Fruit fly (Drosophila melanogaster) ovary, adult (tissue): ENCODE measurements around the gene Gr61a.

Experiments used
- CG17801 ChIP-seq: fragments of 200-800 bp; optimal IDR thresholded peaks from 2 replicates; lab custom pipeline; 2019; ENCODE audit warnings: missing biosample characterization, mild to moderate bottlenecking, missing genetic modification characterization, moderate library complexity; ENCODE audit not compliant: partially characterized antibody

Gene Gr61a

DNA sequence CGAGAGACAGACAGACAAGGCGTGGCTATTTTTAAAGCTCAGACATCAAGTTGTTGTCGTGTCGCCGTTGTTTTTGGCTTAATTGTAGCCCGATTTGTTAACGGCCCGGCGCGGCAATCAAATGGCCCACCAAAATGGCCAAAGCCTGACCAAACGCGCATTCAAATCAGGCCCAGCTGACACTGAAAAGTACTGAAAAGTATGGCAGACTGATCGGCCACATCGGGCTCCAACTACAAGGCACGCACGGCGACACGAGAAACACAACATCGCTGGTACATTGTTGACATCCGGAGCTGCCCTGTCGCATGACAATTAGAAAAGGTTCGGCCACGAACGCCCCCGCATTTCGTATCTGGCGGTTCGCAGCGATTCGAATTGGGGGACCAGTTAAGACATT is 29.4 kb upstream of the Gr61a start:
- no peak for TF ChIP-seq CG17801 (GFP tag; lab: Kevin White, UChicago)

DNA sequence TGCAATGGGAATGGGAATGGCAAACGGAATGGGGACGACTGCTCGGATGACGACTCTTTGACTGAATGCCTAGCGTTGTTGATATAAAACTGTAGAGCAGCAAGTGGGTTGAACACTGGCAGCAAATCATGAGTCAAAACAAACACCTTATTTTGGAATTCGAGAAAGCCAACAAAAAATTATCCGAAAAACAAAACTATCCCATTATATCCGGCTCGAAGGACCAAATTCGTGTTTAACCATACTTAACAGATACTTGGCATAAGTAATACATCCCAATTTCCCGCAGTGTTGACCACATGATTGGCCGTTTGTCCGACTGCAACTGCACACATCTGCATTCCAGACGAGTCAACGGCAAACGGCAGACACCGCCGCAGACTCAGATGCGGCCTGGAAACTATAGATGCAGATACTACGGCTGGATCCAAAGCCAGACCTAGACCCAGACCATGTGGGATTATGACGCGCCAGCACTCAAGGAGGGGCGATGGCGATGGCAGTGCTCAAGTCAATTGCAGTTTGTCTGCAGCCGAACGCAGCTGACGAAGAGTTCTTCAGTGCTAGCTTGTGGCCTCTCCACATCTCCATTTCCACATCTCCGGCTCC is 27.9 kb upstream of the Gr61a start:
- TF ChIP-seq CG17801 (GFP tag; lab: Kevin White, UChicago): no peak

DNA sequence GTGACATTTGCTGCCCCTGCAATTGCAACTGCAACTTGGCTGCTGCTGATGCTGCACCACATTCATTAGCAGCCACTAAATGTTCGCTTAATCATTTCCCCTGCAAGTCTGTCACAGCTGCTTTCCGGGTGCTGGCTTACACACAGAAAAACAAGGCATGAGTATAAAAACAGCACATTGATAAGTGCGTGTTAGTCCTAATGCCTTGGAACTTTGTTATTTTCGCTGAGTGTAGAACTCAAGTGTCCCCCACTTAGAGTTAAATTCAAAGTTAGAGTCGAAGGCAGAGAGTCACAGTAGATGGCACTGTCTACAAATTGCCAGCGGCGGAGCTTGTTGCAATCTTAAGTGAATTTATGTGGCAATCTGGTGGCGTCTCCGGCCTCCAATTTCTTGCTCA is 27.3 kb upstream of the Gr61a start:
- no peak for TF ChIP-seq CG17801 (GFP tag; lab: Kevin White, UChicago)

DNA sequence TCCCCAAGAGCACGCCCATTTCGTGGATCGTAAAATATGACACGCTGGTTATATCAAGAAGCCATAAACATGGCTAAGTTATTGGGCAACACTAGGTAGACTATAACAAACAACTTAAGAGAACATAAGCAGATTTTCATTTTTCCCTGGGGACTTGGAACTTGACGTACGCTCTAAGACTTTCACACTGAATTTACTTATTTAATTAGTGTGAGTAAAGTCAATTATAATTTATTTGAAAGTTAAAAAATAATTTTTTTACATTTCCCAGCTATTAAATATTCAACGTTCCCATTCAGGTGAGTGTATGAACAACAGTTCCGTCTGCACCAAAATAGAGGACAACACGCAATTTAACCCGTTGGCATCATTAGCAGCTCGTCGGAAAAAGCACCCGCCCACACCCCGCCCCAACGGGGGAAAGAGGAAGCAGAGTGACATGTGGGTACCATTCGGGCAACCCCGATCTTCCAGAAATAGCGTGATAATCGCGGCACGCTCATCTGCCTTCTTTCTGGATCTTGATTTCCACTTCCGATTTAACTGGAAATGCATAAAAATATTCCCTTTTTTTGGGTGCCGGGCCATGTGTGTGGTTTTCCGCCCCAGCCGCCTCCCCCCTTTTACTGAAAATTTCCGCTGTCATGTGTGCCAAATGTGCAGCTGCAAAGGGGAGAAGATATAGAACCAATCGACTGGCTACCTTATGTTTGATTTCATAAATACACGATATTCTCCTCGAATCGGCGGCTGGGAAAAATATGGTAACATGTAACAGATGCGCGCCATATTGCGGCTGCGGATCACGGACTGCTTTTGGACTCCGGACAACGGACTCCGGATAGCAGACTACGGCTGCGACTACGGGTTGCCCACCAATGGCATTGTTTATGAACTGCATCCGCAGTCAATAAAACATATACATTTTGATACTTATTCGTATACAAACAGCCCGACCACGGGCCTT is 25.7 kb upstream of the Gr61a start:
- TF ChIP-seq CG17801 (GFP tag; lab: Kevin White, UChicago): no peak

DNA sequence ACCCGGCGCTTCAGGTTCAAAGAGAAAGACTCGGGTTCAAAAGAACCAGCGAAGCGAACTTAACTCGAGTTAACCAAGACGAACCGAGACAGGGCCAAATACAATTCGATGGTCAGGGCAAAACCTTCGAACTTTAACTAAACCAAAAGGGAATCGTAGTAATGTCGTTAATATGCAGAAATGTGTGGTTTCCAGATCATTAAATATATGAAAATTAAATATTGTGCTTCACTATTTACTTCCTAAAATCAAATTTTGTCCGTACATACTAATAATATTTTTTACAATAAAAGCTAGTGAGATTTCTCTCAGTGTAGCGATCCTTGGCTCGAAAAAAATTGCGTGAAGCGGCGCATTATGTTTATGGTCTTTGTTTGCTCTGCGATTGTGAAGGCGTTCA is 23.5 kb upstream of the Gr61a start:
- TF ChIP-seq CG17801 (GFP tag; lab: Kevin White, UChicago): no peak

DNA sequence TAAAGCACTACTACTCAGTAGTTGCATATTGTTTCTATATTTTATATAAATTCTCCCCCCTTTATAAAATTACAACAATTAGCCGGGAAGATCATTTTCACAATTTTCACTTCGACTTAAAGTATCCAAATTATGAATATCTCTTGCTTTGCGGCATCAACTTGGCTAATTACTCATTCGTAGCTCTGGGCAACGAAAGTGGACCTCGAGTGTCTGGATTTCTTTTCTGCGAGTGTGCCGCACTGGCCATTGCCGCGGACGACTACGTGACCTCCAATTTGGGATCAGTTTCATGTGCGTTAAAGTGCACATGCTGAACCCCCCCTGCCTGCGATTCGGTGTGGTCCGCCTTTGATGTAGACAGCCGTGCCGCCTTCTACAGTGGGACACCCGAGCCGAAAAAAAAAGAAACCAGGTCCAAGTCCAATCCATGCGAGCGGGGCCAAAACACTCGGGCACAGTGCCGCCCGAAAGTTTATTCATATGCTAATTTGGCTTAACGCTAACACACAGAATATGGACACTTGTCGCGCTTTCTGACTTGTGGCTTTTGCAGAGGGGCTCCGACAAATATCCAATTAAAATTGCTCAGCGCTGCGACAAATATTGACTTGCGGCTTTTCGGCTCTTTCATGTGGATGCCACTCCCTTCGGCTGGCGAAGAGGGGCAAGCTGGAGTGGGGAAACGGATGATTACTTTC is 22.7 kb upstream of the Gr61a start:
- no peak for TF ChIP-seq CG17801 (GFP tag; lab: Kevin White, UChicago)

DNA sequence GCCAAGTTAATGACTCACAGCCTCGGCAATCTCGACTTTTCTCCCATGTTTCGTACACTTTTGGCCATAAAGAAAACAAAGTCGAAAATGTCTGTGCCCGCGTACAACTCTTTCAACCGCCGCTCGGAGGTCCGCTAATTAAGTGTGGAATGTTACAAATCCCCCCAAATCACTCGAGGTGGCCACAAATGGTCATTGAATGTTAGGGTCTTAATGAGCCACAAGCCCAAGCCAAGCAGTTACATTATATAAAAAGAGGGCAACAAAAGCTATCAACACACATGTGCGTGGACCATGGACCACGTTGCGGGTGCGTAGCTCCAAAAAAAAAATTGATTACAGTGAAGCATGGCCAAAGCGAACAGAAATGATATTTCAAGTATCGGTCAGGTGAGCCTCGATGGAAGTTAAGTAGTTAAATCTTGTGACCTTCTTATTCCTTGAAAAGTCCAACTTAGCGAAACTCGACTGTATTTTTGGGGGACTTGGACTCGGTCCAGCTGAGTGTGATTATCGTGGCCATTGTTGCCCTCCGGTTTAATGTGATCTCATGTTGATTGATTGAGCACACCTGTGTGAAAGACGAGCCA is 21.9 kb upstream of the Gr61a start:
- TF ChIP-seq CG17801 (GFP tag; lab: Kevin White, UChicago): no peak

DNA sequence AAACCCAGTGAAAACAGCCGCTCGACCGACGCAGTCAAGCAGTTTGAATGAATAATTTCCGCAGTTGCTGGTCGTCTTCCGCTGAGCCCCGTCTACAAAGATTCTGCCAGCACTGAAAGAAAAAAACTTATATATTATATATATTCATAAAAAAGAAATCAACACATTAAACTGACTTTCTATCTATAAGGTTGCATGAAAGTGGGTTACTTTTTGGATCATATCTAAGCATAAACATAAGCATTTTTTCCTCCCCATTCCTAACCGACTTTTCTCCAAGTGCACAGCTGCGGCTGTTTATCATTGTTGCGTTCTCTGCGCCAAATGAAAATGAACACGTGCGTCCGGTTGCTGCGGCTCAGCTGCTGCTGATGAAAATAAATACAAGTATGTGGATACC is 20.9 kb upstream of the Gr61a start:
- TF ChIP-seq CG17801 (GFP tag; lab: Kevin White, UChicago): peak; percentile 64

DNA sequence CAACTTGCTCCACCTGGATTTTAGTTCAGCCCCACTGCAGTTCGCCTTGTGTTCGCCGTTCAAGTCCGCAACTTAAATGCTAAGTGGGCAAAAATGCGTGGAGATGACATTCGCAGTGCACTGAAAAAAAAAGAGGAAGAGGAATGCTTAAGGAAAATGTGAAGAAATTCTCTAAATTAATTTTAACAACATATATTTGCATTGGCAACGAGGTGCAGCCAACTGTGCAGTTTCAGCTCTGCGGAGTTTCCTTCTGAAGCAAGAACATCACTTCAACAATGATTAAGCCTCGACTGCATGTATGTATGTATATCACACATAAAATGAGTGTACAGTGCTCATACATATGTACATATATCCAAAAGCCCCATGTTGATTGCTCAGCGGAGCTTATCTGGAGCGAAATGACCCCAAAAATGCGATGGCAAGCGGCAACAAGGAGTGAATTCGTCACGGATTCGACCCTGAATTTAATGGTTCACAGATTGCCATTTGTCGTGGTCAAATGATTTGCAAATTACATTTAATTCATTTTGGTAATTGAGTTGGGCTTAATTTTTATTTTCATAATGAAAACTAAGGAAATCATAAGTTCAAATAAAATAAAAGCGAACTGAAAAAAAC is 20.2 kb upstream of the Gr61a start:
- no peak for TF ChIP-seq CG17801 (GFP tag; lab: Kevin White, UChicago)

DNA sequence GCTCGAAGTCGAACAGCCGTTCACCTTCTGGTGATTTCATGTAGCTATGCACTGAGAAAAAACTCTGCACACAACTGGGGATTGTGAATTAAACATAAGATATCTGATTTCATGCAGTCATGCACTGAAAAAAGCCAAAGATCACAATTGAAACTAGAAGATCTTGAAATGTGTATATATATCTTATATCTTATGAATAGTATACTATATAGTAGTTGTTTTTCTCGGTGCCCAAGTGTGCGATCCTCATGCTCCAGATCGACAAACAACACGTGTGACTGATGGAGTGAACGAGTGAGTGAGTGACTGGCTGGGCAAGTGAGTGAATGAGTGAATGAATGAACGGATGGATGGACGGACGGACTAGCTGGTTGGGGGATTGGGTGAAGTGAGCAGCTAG is 19.3 kb upstream of the Gr61a start:
- TF ChIP-seq CG17801 (GFP tag; lab: Kevin White, UChicago): no peak

DNA sequence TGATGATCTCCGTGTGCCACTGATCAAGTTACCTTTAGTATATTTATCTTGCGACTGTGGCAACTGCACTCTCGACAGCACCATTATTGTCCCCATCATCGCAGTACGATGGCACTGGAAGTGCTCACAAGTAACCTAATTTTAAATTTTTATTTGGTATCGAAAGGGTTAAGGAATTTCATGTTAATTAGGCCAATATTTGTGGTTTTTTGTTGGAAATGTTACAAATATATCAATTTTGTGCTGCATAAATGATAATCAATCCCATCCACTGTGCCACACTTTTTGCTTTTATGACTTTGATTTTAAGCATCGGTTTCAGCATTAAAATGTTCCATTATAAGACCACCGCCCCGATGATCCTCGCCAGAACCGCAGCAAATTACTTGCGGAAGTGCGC is 18.6 kb upstream of the Gr61a start:
- no peak for TF ChIP-seq CG17801 (GFP tag; lab: Kevin White, UChicago)

DNA sequence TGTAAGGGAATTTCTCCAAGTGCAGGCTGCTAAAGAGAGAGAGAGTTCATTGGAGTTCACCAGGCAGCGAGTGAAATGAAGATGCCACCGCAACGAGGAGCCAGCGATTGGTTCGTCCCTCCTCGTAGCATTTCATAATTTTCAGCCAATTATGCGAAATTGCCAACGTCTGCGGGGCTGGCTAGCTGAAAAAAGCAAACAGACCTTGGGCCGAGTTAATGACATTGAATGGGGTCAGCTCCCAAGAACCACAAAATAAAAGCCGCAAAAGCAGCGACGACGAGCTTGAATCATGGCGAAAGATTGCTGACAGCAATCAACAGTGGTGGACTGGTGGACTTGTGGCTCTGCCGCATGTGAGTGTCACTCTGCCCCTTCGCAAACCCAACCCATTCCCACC is 17.7 kb upstream of the Gr61a start:
- peak; percentile 8 for TF ChIP-seq CG17801 (GFP tag; lab: Kevin White, UChicago)

DNA sequence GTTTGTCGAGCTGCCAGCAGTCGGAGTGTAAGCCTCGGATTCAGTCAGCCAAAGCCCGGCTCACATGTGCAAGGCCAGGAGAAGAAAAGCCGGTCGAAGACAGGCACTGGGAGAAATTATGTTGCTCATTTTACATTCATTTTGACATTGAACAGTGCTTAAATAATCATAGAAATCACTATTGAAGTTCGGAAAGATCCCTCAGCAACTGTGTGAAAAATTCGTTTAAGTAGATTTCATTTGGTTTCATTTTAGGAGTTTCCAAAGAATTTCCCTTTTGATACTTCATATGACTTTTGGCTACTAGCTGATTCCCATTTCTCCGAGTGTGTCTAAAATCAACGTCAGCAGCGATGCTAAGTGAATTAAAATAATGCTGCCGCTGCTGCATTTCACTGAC is 16.8 kb upstream of the Gr61a start:
- TF ChIP-seq CG17801 (GFP tag; lab: Kevin White, UChicago): peak; percentile 71
